Fruit fly (Drosophila melanogaster) whole organism, wandering third instar larva: ENCODE measurements around the gene CAH4.

Experiments used
- Abd-B ChIP-seq: fragments of >200 bp; optimal IDR thresholded peaks from 2 replicates; lab custom pipeline; 2017; ENCODE audit warnings: missing biosample characterization, missing genetic modification characterization
- CG32264 ChIP-seq: fragments of 200-800 bp; sonication (Bioruptor generic); optimal IDR thresholded peaks from 2 replicates; lab custom pipeline; 2016; ENCODE audit warnings: missing biosample characterization, missing genetic modification characterization
- CG9705 ChIP-seq: fragments of 200-800 bp; sonication (Bioruptor generic); optimal IDR thresholded peaks from 2 replicates; lab custom pipeline; 2018; ENCODE audit warnings: missing biosample characterization, mild to moderate bottlenecking, missing genetic modification characterization
- CrebA ChIP-seq: fragments of 200-800 bp; sonication (Bioruptor generic); optimal IDR thresholded peaks from 2 replicates; lab custom pipeline; 2016; ENCODE audit warnings: missing biosample characterization, mild to moderate bottlenecking, missing genetic modification characterization, borderline replicate concordance
- Dif ChIP-seq: fragments of 200-275, 200-300 bp; sonication (Bioruptor generic); optimal IDR thresholded peaks from 2 replicates; lab custom pipeline; 2018; ENCODE audit warnings: missing biosample characterization, missing genetic modification characterization; ENCODE audit not compliant: partially characterized antibody
- GATAd ChIP-seq: sonication (Bioruptor generic); optimal IDR thresholded peaks from 2 replicates; lab custom pipeline; 2016; ENCODE audit warnings: missing biosample characterization, missing genetic modification characterization
- Hnf4 ChIP-seq: fragments of 200-800 bp; sonication (Bioruptor generic); optimal IDR thresholded peaks from 2 replicates; lab custom pipeline; 2016; ENCODE audit warnings: missing biosample characterization, mild to moderate bottlenecking, missing genetic modification characterization
- Hr78 ChIP-seq: fragments of >200 bp; optimal IDR thresholded peaks from 2 replicates; lab custom pipeline; 2017; ENCODE audit warnings: missing biosample characterization, missing genetic modification characterization
- Hr83 ChIP-seq: fragments of 200-300 bp; sonication (Bioruptor generic); optimal IDR thresholded peaks from 2 replicates; lab custom pipeline; 2016; ENCODE audit warnings: missing biosample characterization, mild to moderate bottlenecking, missing genetic modification characterization, moderate library complexity; ENCODE audit not compliant: poor library complexity, severe bottlenecking
- Mio ChIP-seq: sonication (Bioruptor generic); optimal IDR thresholded peaks from 2 replicates; lab custom pipeline; 2016; ENCODE audit warnings: missing biosample characterization, missing genetic modification characterization
- Myc ChIP-seq: fragments of >200 bp; optimal IDR thresholded peaks from 2 replicates; lab custom pipeline; 2017
- N ChIP-seq: fragments of >200 bp; optimal IDR thresholded peaks from 2 replicates; lab custom pipeline; 2018; ENCODE audit warnings: missing biosample characterization, missing external identifiers, missing genetic modification characterization
- OdsH ChIP-seq: fragments of 200-800 bp; sonication (Bioruptor generic); optimal IDR thresholded peaks from 2 replicates; lab custom pipeline; 2016; ENCODE audit warnings: missing biosample characterization, mild to moderate bottlenecking, missing genetic modification characterization
- Rel ChIP-seq, 2 experiments: fragments of 200-800 bp; sonication (Bioruptor generic) in 1 of 2; optimal IDR thresholded peaks; 2 replicates in 1 of 2; 3 replicates in 1 of 2; lab custom pipeline; 2016 to 2019; ENCODE audit warnings: mild to moderate bottlenecking in 2 of 2, missing biosample characterization in 2 of 2, missing genetic modification characterization in 2 of 2, moderate library complexity in 1 of 2
- Sp1 ChIP-seq: fragments of 200-800 bp; sonication (Bioruptor generic); optimal IDR thresholded peaks from 3 replicates; lab custom pipeline; 2019; ENCODE audit warnings: missing biosample characterization, mild to moderate bottlenecking, missing genetic modification characterization, moderate library complexity
- Vsx2 ChIP-seq: fragments of 200-300, 225-300 bp; sonication (Bioruptor generic); optimal IDR thresholded peaks from 2 replicates; lab custom pipeline; 2018; ENCODE audit warnings: missing biosample characterization, missing genetic modification characterization; ENCODE audit not compliant: partially characterized antibody
- br ChIP-seq: fragments of 200-800 bp; sonication (Bioruptor generic); optimal IDR thresholded peaks from 2 replicates; lab custom pipeline; 2016; ENCODE audit warnings: missing biosample characterization, missing genetic modification characterization
- brk ChIP-seq: fragments of 200-800 bp; sonication (Bioruptor generic); optimal IDR thresholded peaks from 2 replicates; lab custom pipeline; 2016; ENCODE audit warnings: missing biosample characterization, mild to moderate bottlenecking, missing genetic modification characterization
- dl ChIP-seq, 2 experiments: fragments of 175-275, 200-275 bp in 1 of 2; fragments of 200-275 bp in 1 of 2; sonication (Bioruptor generic); optimal IDR thresholded peaks; lab custom pipeline; 2018; ENCODE audit warnings: mild to moderate bottlenecking in 2 of 2, missing biosample characterization in 2 of 2, missing genetic modification characterization in 2 of 2, moderate library complexity in 2 of 2; ENCODE audit not compliant: partially characterized antibody in 2 of 2, insufficient read depth in 1 of 2
- dsf ChIP-seq: sonication (Bioruptor generic); optimal IDR thresholded peaks from 2 replicates; lab custom pipeline; 2016; ENCODE audit warnings: missing biosample characterization, missing genetic modification characterization, borderline replicate concordance
- ey ChIP-seq: fragments of 200-800 bp; sonication (Bioruptor generic); optimal IDR thresholded peaks from 2 replicates; lab custom pipeline; 2016; ENCODE audit warnings: missing biosample characterization, missing genetic modification characterization
- foxo ChIP-seq, 2 experiments: fragments of 200-800 bp; sonication (Bioruptor generic); optimal IDR thresholded peaks; 2 replicates in 1 of 2; 3 replicates in 1 of 2; lab custom pipeline; 2016 to 2017; ENCODE audit warnings: missing biosample characterization in 2 of 2, missing genetic modification characterization in 2 of 2
- h ChIP-seq: fragments of 200-800 bp; sonication (Bioruptor generic); optimal IDR thresholded peaks from 3 replicates; lab custom pipeline; 2016; ENCODE audit warnings: missing biosample characterization, mild to moderate bottlenecking, missing genetic modification characterization
- jim ChIP-seq: fragments of 175-275, 200-325 bp; sonication (Bioruptor generic); optimal IDR thresholded peaks from 2 replicates; lab custom pipeline; 2016; ENCODE audit warnings: missing biosample characterization, mild to moderate bottlenecking, missing genetic modification characterization
- pan ChIP-seq: fragments of >200 bp; optimal IDR thresholded peaks from 2 replicates; lab custom pipeline; 2017
- sage ChIP-seq: fragments of 200-800 bp; sonication (Bioruptor generic); optimal IDR thresholded peaks from 2 replicates; lab custom pipeline; 2016; ENCODE audit warnings: missing biosample characterization, mild to moderate bottlenecking, missing genetic modification characterization
- sv ChIP-seq: fragments of 200-800 bp; sonication (Bioruptor generic); optimal IDR thresholded peaks from 3 replicates; lab custom pipeline; 2016; ENCODE audit warnings: missing biosample characterization, missing genetic modification characterization
- woc ChIP-seq: sonication (Bioruptor generic); optimal IDR thresholded peaks from 2 replicates; lab custom pipeline; 2016; ENCODE audit warnings: missing biosample characterization, mild to moderate bottlenecking, missing genetic modification characterization

CAH4 gene

DNA sequence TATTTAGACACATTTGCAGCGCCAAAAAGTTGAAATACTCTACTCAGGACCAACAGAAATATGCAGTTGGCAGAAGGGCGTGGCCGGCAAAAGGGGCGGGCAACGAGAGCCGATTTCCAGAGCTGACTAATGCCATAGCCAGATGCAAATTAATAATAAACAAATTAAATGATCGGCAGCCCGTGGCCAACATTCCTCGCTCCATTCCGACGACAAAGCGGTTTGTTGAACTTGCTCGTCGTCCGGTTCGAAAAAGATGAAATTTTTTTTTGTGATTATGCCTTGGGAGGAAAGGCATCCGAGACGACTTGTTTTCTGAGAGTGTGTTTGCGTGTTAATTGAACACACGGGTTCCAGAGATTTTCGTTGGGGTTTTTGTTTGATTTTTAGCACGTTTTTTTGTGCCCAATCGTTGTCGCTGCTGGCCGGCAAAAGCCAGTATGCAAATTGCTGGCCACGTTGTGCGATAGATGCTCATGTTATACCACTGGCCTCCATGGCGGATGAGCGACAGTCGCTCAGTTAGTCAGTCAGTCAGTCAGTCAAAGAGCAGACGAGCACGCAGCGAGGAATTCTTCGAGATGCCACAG, 32.0 kb upstream of the CAH4 start:
- TF ChIP-seq dsf (GFP tag; lab: Kevin White, UChicago) (no peak), Dif (GFP tag; lab: Kevin White, UChicago) (no peak), Rel (GFP tag; optimal IDR thresholded peaks at IDR 0.05; lab: Kevin White, UChicago) (no peak), Rel (tag; optimal IDR thresholded peaks at IDR 0.05; lab: Kevin White, UChicago) (peak; percentile 76), Vsx2 (peak; percentile 10), h (peak; percentile 54), br (GFP tag; lab: Kevin White, UChicago) (peak; percentile 10), ey (no peak)

DNA sequence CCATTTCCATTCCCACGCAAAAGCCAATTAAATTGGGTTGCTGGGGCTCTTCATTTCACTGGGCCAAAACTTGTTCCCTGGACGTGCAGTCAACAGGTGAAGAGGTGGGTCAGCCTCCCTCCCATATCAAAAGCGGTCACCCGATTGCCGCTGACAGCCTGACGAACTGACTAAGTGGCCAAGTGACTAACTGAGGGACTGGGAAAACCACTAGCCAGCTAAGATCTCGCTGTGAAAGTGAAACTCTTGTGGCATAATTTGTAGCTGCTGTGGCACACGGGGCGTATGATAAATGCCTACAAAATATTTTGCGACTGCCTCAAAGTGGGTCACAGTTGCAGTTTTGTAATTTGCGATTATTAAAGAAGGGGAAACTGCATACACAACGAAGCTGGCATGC, 31.1 kb upstream of the CAH4 start:
- TF ChIP-seq jim (GFP tag; lab: Kevin White, UChicago) = no peak
- TF ChIP-seq Vsx2 = no peak
- no peak for TF ChIP-seq N (GFP tag; lab: Kevin White, UChicago)
- no peak for TF ChIP-seq sage
- TF ChIP-seq CG9705 = no peak
- TF ChIP-seq Myc (lab: Kevin White, UChicago) = no peak
- no peak for TF ChIP-seq Dif (GFP tag; lab: Kevin White, UChicago)
- no peak for TF ChIP-seq woc (GFP tag; lab: Kevin White, UChicago)
- no peak for TF ChIP-seq Mio (GFP tag; lab: Kevin White, UChicago)
- TF ChIP-seq CrebA (GFP tag; lab: Kevin White, UChicago) = no peak
- no peak for TF ChIP-seq Hnf4 (GFP tag; lab: Kevin White, UChicago)
- no peak for TF ChIP-seq br (GFP tag; lab: Kevin White, UChicago)
- TF ChIP-seq Abd-B (GFP tag; lab: Kevin White, UChicago) = no peak
- no peak for TF ChIP-seq Sp1 (GFP tag; lab: Kevin White, UChicago)
- no peak for TF ChIP-seq sv (GFP tag; lab: Kevin White, UChicago)
- TF ChIP-seq OdsH (GFP tag; lab: Kevin White, UChicago) = no peak
- no peak for TF ChIP-seq pan
- TF ChIP-seq foxo (GFP tag; optimal IDR thresholded peaks at IDR 0.05; lab: Kevin White, UChicago) = no peak
- TF ChIP-seq, all 38 proteins: peak for 0

dm6 chr3R:24886470-24886869, 29.1 kb upstream of the CAH4 start:
- TF ChIP-seq GATAd (GFP tag; lab: Kevin White, UChicago) (no peak), jim (GFP tag; lab: Kevin White, UChicago) (no peak)

dm6 chr3R:24878655-24879054, 21.3 kb upstream of the CAH4 start:
- TF ChIP-seq woc (GFP tag; lab: Kevin White, UChicago) (no peak), Rel (GFP tag; optimal IDR thresholded peaks at IDR 0.05; lab: Kevin White, UChicago) (no peak), Rel (tag; optimal IDR thresholded peaks at IDR 0.05; lab: Kevin White, UChicago) (peak; percentile 73), brk (no peak), Abd-B (GFP tag; lab: Kevin White, UChicago) (no peak)

- TF ChIP-seq Rel (GFP tag; optimal IDR thresholded peaks at IDR 0.05; lab: Kevin White, UChicago) = no peak
- peak; percentile 99 for TF ChIP-seq Rel (tag; optimal IDR thresholded peaks at IDR 0.05; lab: Kevin White, UChicago)
- peak; percentile 54 for TF ChIP-seq Myc (lab: Kevin White, UChicago)
- no peak for TF ChIP-seq Abd-B (GFP tag; lab: Kevin White, UChicago)
- no peak for TF ChIP-seq sage
- no peak for TF ChIP-seq CG32264 (GFP tag; lab: Kevin White, UChicago)
- TF ChIP-seq dl (GFP tag; optimal IDR thresholded peaks at IDR 0.05; lab: Kevin White, UChicago; ENCODE audit: insufficient read depth in 1 of 2, partially characterized antibody in 2 of 2) = no peak
- no peak for TF ChIP-seq Mio (GFP tag; lab: Kevin White, UChicago)
- TF ChIP-seq Hr78 (GFP tag; lab: Kevin White, UChicago) = no peak
- no peak for TF ChIP-seq Hr83 (GFP tag; lab: Kevin White, UChicago)
- no peak for TF ChIP-seq Dif (GFP tag; lab: Kevin White, UChicago)
- TF ChIP-seq sv (GFP tag; lab: Kevin White, UChicago) = no peak
Observed at dm6 chr3R:24876843-24877457, 19.6 kb upstream of the CAH4 start, which contains the start of the genes CG11089 and CG31381. Gene CG11089, plus strand, starts transcription at chr3R:24877045. Gene CG31381, plus strand, starts transcription at chr3R:24877045.
